Worm (Caenorhabditis elegans) whole organism, L4 larva: ENCODE data around the gene R08A2.9.

ENCODE experiments used
- T20F7.1 ChIP-seq: fragments of 200-800 bp; sonication (Bioruptor generic); optimal IDR thresholded peaks from 2 replicates; lab custom pipeline; 2018; ENCODE audit warnings: mild to moderate bottlenecking, missing genetic modification characterization, missing compliant biosample characterization
- ces-1 ChIP-seq: fragments of 150-350 bp; sonication (generic microtip); optimal IDR thresholded peaks from 4 replicates; lab custom pipeline; 2014; ENCODE audit warnings: missing biosample characterization, missing genetic modification reagents, missing genetic modification characterization
- lim-7 ChIP-seq: fragments of 200-800 bp; sonication (Bioruptor generic); IDR thresholded peaks from 2 replicates; pipeline ENCODE4 v1.3.6; 2022; ENCODE audit warnings: missing genetic modification characterization, missing compliant biosample characterization
- lin-39 ChIP-seq: fragments of 150-350 bp; optimal IDR thresholded peaks from 2 replicates; lab custom pipeline; 2014; ENCODE audit warnings: missing biosample characterization, missing genetic modification reagents, missing genetic modification characterization
- madf-5 ChIP-seq, 2 experiments: fragments of 200-800 bp; sonication (Bioruptor generic); IDR thresholded peaks; 2 replicates each; pipeline ENCODE4 v1.3.6; 2022; ENCODE audit warnings: missing compliant biosample characterization in 2 of 2, missing genetic modification characterization in 2 of 2
- vab-7 ChIP-seq: fragments of 200-800 bp; sonication (Bioruptor generic); IDR thresholded peaks from 2 replicates; pipeline ENCODE4 v1.3.6; 2022; ENCODE audit warnings: missing genetic modification reagents, missing genetic modification characterization, missing compliant biosample characterization

DNA sequence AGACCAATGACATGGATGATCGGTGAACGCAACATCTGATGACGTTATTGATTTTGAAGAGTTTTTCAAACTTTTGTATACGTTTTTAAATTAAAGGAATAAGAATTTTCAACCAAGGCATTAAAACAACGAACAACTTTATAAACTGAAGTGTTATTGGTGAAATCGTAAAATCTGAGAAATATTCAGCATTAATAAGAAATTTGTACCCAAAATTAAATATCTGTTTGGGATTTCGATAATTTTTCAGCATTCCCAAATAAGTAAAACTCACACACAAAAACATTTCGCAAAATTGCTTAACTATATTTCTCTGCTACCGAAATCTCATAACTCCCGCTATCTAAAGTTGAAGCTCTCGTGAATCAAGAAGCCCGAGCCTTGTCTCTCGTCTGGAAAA is 48.5 kb upstream of the R08A2.9 start:
- TF ChIP-seq T20F7.1 (GFP tag; lab: Kevin White, UChicago) (no peak), lin-39 (tag; lab: Kevin White, UChicago) (no peak), ces-1 (GFP tag; lab: Kevin White, UChicago) (no peak), lim-7 (GFP tag; lab: Robert Waterston, UW) (no peak), vab-7 (no peak), madf-5 (GFP tag; IDR thresholded peaks at IDR 0.05; lab: Robert Waterston, UW) (no peak)
